Fruit fly (Drosophila melanogaster): ENCODE results near the gene Nup154.
A peak's percentile ranks its signal among the peaks of the same experiment; 100 is the strongest.

The Nup154 gene

DNA sequence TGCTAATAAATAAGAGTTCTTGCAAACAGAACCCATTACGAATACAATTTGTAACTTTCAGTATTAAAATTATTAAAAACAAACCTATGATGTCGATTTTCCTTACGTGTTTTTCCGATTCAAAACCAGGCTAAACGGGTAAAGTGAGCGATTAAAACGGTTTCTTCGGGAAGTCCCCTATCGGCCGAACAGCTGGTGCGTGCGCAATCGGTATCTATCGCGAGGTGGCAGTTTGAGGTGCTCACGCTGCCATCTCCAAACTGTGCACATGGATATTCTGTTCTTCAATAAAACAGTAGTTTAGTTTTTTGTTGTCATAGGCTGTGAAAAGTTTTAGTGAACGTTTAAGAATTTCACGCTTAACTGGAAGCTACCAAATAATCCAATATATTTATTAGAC lies 15.5 kb upstream of the Nup154 start, which contains the start of gene TTLL4A (continued):
- no peak for TF ChIP-seq CG18262 (tag; optimal IDR thresholded peaks at IDR 0.05)
- no peak for TF ChIP-seq fd96Cb (tag; optimal IDR thresholded peaks at IDR 0.05)
- no peak for TF ChIP-seq Bdp1 (GFP tag; optimal IDR thresholded peaks at IDR 0.05)
- TF ChIP-seq CG6765 (GFP tag; optimal IDR thresholded peaks at IDR 0.05), result no peak
- peak; percentile 7 for TF ChIP-seq maf-S (GFP tag; optimal IDR thresholded peaks at IDR 0.05)
- TF ChIP-seq CG1792 (GFP tag; optimal IDR thresholded peaks at IDR 0.05), result peak; percentile 3
- TF ChIP-seq CG7963 (GFP tag; IDR thresholded peaks at IDR 0.05; ENCODE audit: partially characterized antibody), result peak; percentile 97
- TF ChIP-seq stwl (tag; optimal IDR thresholded peaks at IDR 0.05), result peak; percentile 62
- no peak for TF ChIP-seq NK7.1 (GFP tag; optimal IDR thresholded peaks at IDR 0.05)
- TF ChIP-seq cg (GFP tag; optimal IDR thresholded peaks at IDR 0.05), result no peak
- peak; percentile 14 for TF ChIP-seq B-H2 (GFP tag; optimal IDR thresholded peaks at IDR 0.05)
- no peak for TF ChIP-seq CG18599 (GFP tag; optimal IDR thresholded peaks at IDR 0.05)
- TF ChIP-seq Taf1 (GFP tag; IDR thresholded peaks at IDR 0.05), result no peak
- TF ChIP-seq ftz-f1 (GFP tag; optimal IDR thresholded peaks at IDR 0.05), result peak; percentile 76
- no peak for TF ChIP-seq Meics (GFP tag; optimal IDR thresholded peaks at IDR 0.05)
- no peak for TF ChIP-seq CG32772 (GFP tag; IDR thresholded peaks at IDR 0.05)
- peak; percentile 93 for TF ChIP-seq dm (GFP tag; optimal IDR thresholded peaks at IDR 0.05)
- TF ChIP-seq twi (tag; optimal IDR thresholded peaks at IDR 0.05), result no peak
- TF ChIP-seq zf30C (GFP tag; optimal IDR thresholded peaks at IDR 0.05), result no peak
- TF ChIP-seq Nf-YB (GFP tag; optimal IDR thresholded peaks at IDR 0.05), result no peak
- TF ChIP-seq sug (tag; optimal IDR thresholded peaks at IDR 0.05), result no peak
- TF ChIP-seq gem (tag; optimal IDR thresholded peaks at IDR 0.05), result no peak
- no peak for TF ChIP-seq fru (optimal IDR thresholded peaks at IDR 0.05)
- no peak for TF ChIP-seq cato (GFP tag; optimal IDR thresholded peaks at IDR 0.05; ENCODE audit: borderline replicate concordance)
- no peak for TF ChIP-seq CG17829 (tag; optimal IDR thresholded peaks at IDR 0.05)
- no peak for TF ChIP-seq CG6813 (GFP tag; optimal IDR thresholded peaks at IDR 0.05)
- no peak for TF ChIP-seq CG16779 (GFP tag; IDR thresholded peaks at IDR 0.05)
- no peak for TF ChIP-seq esg (GFP tag; conservative IDR thresholded peaks at IDR 0.05)
- no peak for TF ChIP-seq gce (GFP tag; IDR thresholded peaks at IDR 0.05)
- no peak for TF ChIP-seq Ets65A (GFP tag)
- TF ChIP-seq CG2202 (tag; optimal IDR thresholded peaks at IDR 0.05), result no peak
- no peak for TF ChIP-seq Rx (GFP tag; IDR thresholded peaks at IDR 0.05)
- TF ChIP-seq dmrt99B (tag; optimal IDR thresholded peaks at IDR 0.05), result no peak
- TF ChIP-seq ssp (GFP tag; IDR thresholded peaks at IDR 0.05), result no peak
- TF ChIP-seq C15 (GFP tag; IDR thresholded peaks at IDR 0.05), result no peak
- no peak for TF ChIP-seq ERR (GFP tag; optimal IDR thresholded peaks at IDR 0.05)
- no peak for TF ChIP-seq ap (GFP tag; IDR thresholded peaks at IDR 0.05)
- TF ChIP-seq CG12155 (GFP tag; optimal IDR thresholded peaks at IDR 0.05), result no peak
- no peak for TF ChIP-seq sima (GFP tag; optimal IDR thresholded peaks at IDR 0.05)
- peak; percentile 94 for TF ChIP-seq CG2129 (GFP tag; IDR thresholded peaks at IDR 0.05; ENCODE audit: partially characterized antibody)
- TF ChIP-seq chinmo (GFP tag; IDR thresholded peaks at IDR 0.05; ENCODE audit: partially characterized antibody), result peak; percentile 98
- no peak for TF ChIP-seq Dip2 (GFP tag; IDR thresholded peaks at IDR 0.05)
- peak; percentile 50 for TF ChIP-seq gro (GFP tag; optimal IDR thresholded peaks at IDR 0.05)
- no peak for TF ChIP-seq Spps (tag; optimal IDR thresholded peaks at IDR 0.05)
- TF ChIP-seq sens (GFP tag), result peak; percentile 82
- no peak for TF ChIP-seq CG11696 (GFP tag; IDR thresholded peaks at IDR 0.05)
- TF ChIP-seq al (GFP tag; IDR thresholded peaks at IDR 0.05), result no peak
- TF ChIP-seq CG4282 (GFP tag; optimal IDR thresholded peaks at IDR 0.05), result no peak
- TF ChIP-seq kay (GFP tag; optimal IDR thresholded peaks at IDR 0.05), result no peak
- TF ChIP-seq Bteb2 (GFP tag; optimal IDR thresholded peaks at IDR 0.05), result peak; percentile 10
- no peak for TF ChIP-seq sd (tag; optimal IDR thresholded peaks at IDR 0.05)
- no peak for TF ChIP-seq disco-r (GFP tag; optimal IDR thresholded peaks at IDR 0.05)
- peak; percentile 10; the same call in 1 of the 2 replicates for TF ChIP-seq CG4360 (GFP tag; IDR thresholded peaks at IDR 0.05)
